ENCODE assay signal across 4 worm cellular contexts in genomic region chrV:9615725-9616124, ce11.
TF ChIP-seq lines count a peak whose summit lies in the region.

Gene pqn-63, plus strand, starts transcription at chrV:9616031.

TF ChIP-seq in whole organism, L3 larva, 47 proteins besides CTCF, POLR2A, EP300 and RAD21:
- TF ChIP-seq nhr-237 (tag; optimal IDR thresholded peaks at IDR 0.05; lab: Kevin White, UChicago), result no peak
- peak; percentile 42 for TF ChIP-seq pha-4 (tag; optimal IDR thresholded peaks at IDR 0.05; lab: Kevin White, UChicago)
- TF ChIP-seq egl-27 (tag; optimal IDR thresholded peaks at IDR 0.05; lab: Kevin White, UChicago), result no peak
- TF ChIP-seq fkh-10 (GFP tag; optimal IDR thresholded peaks at IDR 0.05; lab: Kevin White, UChicago), result no peak
- TF ChIP-seq elt-3 (tag; optimal IDR thresholded peaks at IDR 0.05; lab: Kevin White, UChicago), result no peak
- TF ChIP-seq skn-1 (tag; optimal IDR thresholded peaks at IDR 0.05; lab: Kevin White, UChicago), result no peak
- no peak for TF ChIP-seq lin-39 (tag; optimal IDR thresholded peaks at IDR 0.05; lab: Kevin White, UChicago)

TF ChIP-seq in whole organism, L4 larva, 104 proteins besides CTCF, POLR2A, EP300 and RAD21:
- TF ChIP-seq daf-8 (GFP tag; IDR thresholded peaks at IDR 0.05; lab: Robert Waterston, UW) (no peak), lin-1 (GFP tag; IDR thresholded peaks at IDR 0.05; lab: Robert Waterston, UW) (no peak), T26A8.4 (GFP tag; IDR thresholded peaks at IDR 0.05; lab: Robert Waterston, UW) (no peak), unc-39 (tag; optimal IDR thresholded peaks at IDR 0.05; lab: Kevin White, UChicago) (no peak), dmd-6 (GFP tag; IDR thresholded peaks at IDR 0.05; lab: Robert Waterston, UW) (peak; percentile 42; the same call in 1 of the 2 replicates), nhr-6 (tag; optimal IDR thresholded peaks at IDR 0.05; lab: Kevin White, UChicago) (no peak)
TF ChIP-seq in whole organism, L4 larva: peak in this region for 1.

TF ChIP-seq in whole organism, late embryonic, 69 proteins besides CTCF, POLR2A, EP300 and RAD21:
- TF ChIP-seq ets-4 (tag; optimal IDR thresholded peaks at IDR 0.05; lab: Kevin White, UChicago), result peak; percentile 8
- no peak for TF ChIP-seq K02D7.2 (tag; optimal IDR thresholded peaks at IDR 0.05; lab: Kevin White, UChicago)

TF ChIP-seq in whole organism, young adult, 124 proteins besides CTCF, POLR2A, EP300 and RAD21:
- no peak for TF ChIP-seq let-526 (GFP tag; IDR thresholded peaks at IDR 0.05; lab: Robert Waterston, UW)
- peak; percentile 19 for TF ChIP-seq nhr-80 (tag; optimal IDR thresholded peaks at IDR 0.05; lab: Kevin White, UChicago)
- TF ChIP-seq let-607 (tag; optimal IDR thresholded peaks at IDR 0.05; lab: Kevin White, UChicago), result peak; percentile 73 to 93
- no peak for TF ChIP-seq dox-1 (GFP tag; IDR thresholded peaks at IDR 0.05; lab: Robert Waterston, UW)
